Fruit fly (Drosophila melanogaster) whole organism, embryonic: ENCODE data around the gene CG9411.

ENCODE experiments used
- ATbp ChIP-seq: fragments of 200-800 bp; sonication (Bioruptor generic); optimal IDR thresholded peaks from 2 replicates; lab custom pipeline; 2017; ENCODE audit warnings: missing biosample characterization, mild to moderate bottlenecking, missing genetic modification characterization, missing genetic modification reagents
- Abd-B ChIP-seq: fragments of 200-800 bp; sonication (Bioruptor generic); optimal IDR thresholded peaks from 2 replicates; lab custom pipeline; 2018; ENCODE audit warnings: missing biosample characterization, mild to moderate bottlenecking, missing genetic modification characterization, moderate library complexity
- CG11723 ChIP-seq: fragments of 200-800 bp; sonication (Bioruptor generic); optimal IDR thresholded peaks from 2 replicates; lab custom pipeline; 2017; ENCODE audit warnings: missing biosample characterization, mild to moderate bottlenecking, missing genetic modification characterization
- CG12104 ChIP-seq: fragments of 200-800 bp; sonication (Bioruptor generic); optimal IDR thresholded peaks from 3 replicates; lab custom pipeline; 2016; ENCODE audit warnings: missing biosample characterization, missing genetic modification characterization
- CG13123 ChIP-seq: fragments of 200-800 bp; sonication (Bioruptor generic); optimal IDR thresholded peaks from 2 replicates; lab custom pipeline; 2016; ENCODE audit warnings: missing biosample characterization, missing genetic modification characterization
- CG13894 ChIP-seq: fragments of 200-800 bp; sonication (Bioruptor generic); optimal IDR thresholded peaks from 3 replicates; lab custom pipeline; 2018; ENCODE audit warnings: missing biosample characterization, mild to moderate bottlenecking, missing genetic modification characterization, moderate library complexity
- CG15011 ChIP-seq: fragments of 200-800 bp; sonication (Bioruptor generic); optimal IDR thresholded peaks from 3 replicates; lab custom pipeline; 2018; ENCODE audit warnings: missing biosample characterization, mild to moderate bottlenecking, missing genetic modification characterization
- CG15269 ChIP-seq: fragments of 200-800 bp; sonication (Bioruptor generic); optimal IDR thresholded peaks from 2 replicates; lab custom pipeline; 2018; ENCODE audit warnings: missing biosample characterization, mild to moderate bottlenecking, missing genetic modification characterization, moderate library complexity
- CG16863 ChIP-seq: fragments of 200-800 bp; sonication (Bioruptor generic); optimal IDR thresholded peaks from 3 replicates; lab custom pipeline; 2016; ENCODE audit warnings: missing biosample characterization, missing genetic modification characterization
- CG17186 ChIP-seq: fragments of 200-800 bp; sonication (Bioruptor generic); optimal IDR thresholded peaks from 3 replicates; lab custom pipeline; 2017; ENCODE audit warnings: missing biosample characterization, missing genetic modification reagents, missing genetic modification characterization
- CG18262 ChIP-seq: fragments of 200-800 bp; optimal IDR thresholded peaks from 3 replicates; lab custom pipeline; 2019; ENCODE audit warnings: missing biosample characterization, mild to moderate bottlenecking, missing genetic modification characterization, moderate library complexity
- CG1832 ChIP-seq: fragments of 200-800 bp; sonication (Bioruptor generic); optimal IDR thresholded peaks from 2 replicates; lab custom pipeline; 2017; ENCODE audit warnings: missing biosample characterization, mild to moderate bottlenecking, missing genetic modification characterization, inconsistent platforms
- CG18599 ChIP-seq: fragments of 200-800 bp; sonication (Bioruptor generic); optimal IDR thresholded peaks from 3 replicates; lab custom pipeline; 2017; ENCODE audit warnings: missing biosample characterization, missing genetic modification characterization, mild to moderate bottlenecking, moderate library complexity, missing genetic modification reagents
- CG2678 ChIP-seq: fragments of 200-800 bp; sonication (Bioruptor generic); optimal IDR thresholded peaks from 3 replicates; lab custom pipeline; 2019; ENCODE audit warnings: missing biosample characterization, mild to moderate bottlenecking, missing genetic modification characterization, moderate library complexity
- CG2712 ChIP-seq: fragments of 200-800 bp; optimal IDR thresholded peaks from 3 replicates; lab custom pipeline; 2019; ENCODE audit warnings: missing biosample characterization, mild to moderate bottlenecking, missing genetic modification characterization, moderate library complexity
- CG42726 ChIP-seq: fragments of 200-800 bp; sonication (Bioruptor generic); IDR thresholded peaks from 2 replicates; pipeline ENCODE4 v1.3.6; 2022; ENCODE audit warnings: missing biosample characterization, missing genetic modification characterization; ENCODE audit not compliant: partially characterized antibody
- CG7271 ChIP-seq: fragments of 200-800 bp; sonication (Bioruptor generic); optimal IDR thresholded peaks from 2 replicates; lab custom pipeline; 2018; ENCODE audit warnings: missing biosample characterization, mild to moderate bottlenecking, missing genetic modification characterization, moderate library complexity
- CG7786 ChIP-seq: fragments of 200-800 bp; sonication (Bioruptor generic); optimal IDR thresholded peaks from 2 replicates; lab custom pipeline; 2016; ENCODE audit warnings: missing biosample characterization, missing genetic modification characterization
- CG8388 ChIP-seq: fragments of 200-800 bp; sonication (Bioruptor generic); optimal IDR thresholded peaks from 2 replicates; lab custom pipeline; 2019; ENCODE audit warnings: missing biosample characterization, mild to moderate bottlenecking, missing genetic modification characterization, moderate library complexity
- CG9727 ChIP-seq: fragments of 200-800 bp; sonication (Bioruptor generic); optimal IDR thresholded peaks from 3 replicates; lab custom pipeline; 2017; ENCODE audit warnings: missing biosample characterization, mild to moderate bottlenecking, missing genetic modification characterization
- Chrac-16 ChIP-seq: fragments of 200-800 bp; sonication (Bioruptor generic); optimal IDR thresholded peaks from 3 replicates; lab custom pipeline; 2016; ENCODE audit warnings: missing biosample characterization, missing genetic modification characterization
- D ChIP-seq, 2 experiments: fragments of 200-800 bp in 1 of 2; fragments of >200 bp in 1 of 2; sonication (Bioruptor generic) in 1 of 2; optimal IDR thresholded peaks; 2 replicates in 1 of 2; 3 replicates in 1 of 2; lab custom pipeline; 2017; ENCODE audit warnings: mild to moderate bottlenecking in 1 of 2, missing biosample characterization in 1 of 2, missing genetic modification characterization in 1 of 2, missing genetic modification reagents in 1 of 2
- Deaf1 ChIP-seq: fragments of 200-800 bp; optimal IDR thresholded peaks from 3 replicates; lab custom pipeline; 2019; ENCODE audit warnings: missing biosample characterization, mild to moderate bottlenecking, missing genetic modification characterization, moderate library complexity
- Doc3 ChIP-seq: fragments of 200-800 bp; sonication (Bioruptor generic); IDR thresholded peaks from 3 replicates; pipeline ENCODE4 v1.3.6; 2022; ENCODE audit warnings: missing biosample characterization, missing genetic modification characterization; ENCODE audit not compliant: partially characterized antibody
- Dp ChIP-seq: fragments of 200-800 bp; sonication (Bioruptor generic); optimal IDR thresholded peaks from 2 replicates; lab custom pipeline; 2018; ENCODE audit warnings: missing biosample characterization, mild to moderate bottlenecking, missing genetic modification characterization, moderate library complexity
- Fer1 ChIP-seq: fragments of 200-800 bp; sonication (Bioruptor generic); optimal IDR thresholded peaks from 2 replicates; lab custom pipeline; 2017; ENCODE audit warnings: missing biosample characterization, mild to moderate bottlenecking, missing genetic modification characterization
- Hr78 ChIP-seq, 2 experiments: fragments of 200-800 bp in 1 of 2; fragments of >200 bp in 1 of 2; sonication (Bioruptor generic) in 1 of 2; optimal IDR thresholded peaks; 2 replicates each; lab custom pipeline; 2017 to 2019; ENCODE audit warnings: missing biosample characterization in 2 of 2, missing genetic modification characterization in 2 of 2, mild to moderate bottlenecking in 1 of 2, moderate library complexity in 1 of 2
- Med ChIP-seq: fragments of 200-800 bp; sonication (Bioruptor generic); peaks from one replicate; lab custom pipeline; 2016; ENCODE audit warnings: missing biosample characterization, missing genetic modification characterization, mild to moderate bottlenecking, inconsistent platforms, moderate library complexity
- NK7.1 ChIP-seq: fragments of 200-800 bp; sonication (Bioruptor generic); optimal IDR thresholded peaks from 3 replicates; lab custom pipeline; 2016; ENCODE audit warnings: missing biosample characterization, missing genetic modification characterization
- Optix ChIP-seq: fragments of 200-800 bp; sonication (Bioruptor generic); IDR thresholded peaks from 3 replicates; pipeline ENCODE4 v1.3.6; 2022; ENCODE audit warnings: missing biosample characterization, missing genetic modification characterization
- Trl ChIP-seq, 3 experiments: fragments of >200 bp in 2 of 3; fragments of 200-800 bp in 1 of 3; sonication (Bioruptor generic) in 1 of 3; optimal IDR thresholded peaks; 2 replicates in 1 of 3; 3 replicates in 2 of 3; lab custom pipeline; 2016 to 2017; ENCODE audit warnings: missing biosample characterization in 1 of 3, missing genetic modification characterization in 1 of 3
- Vsx1 ChIP-seq: fragments of 200-800 bp; sonication (Bioruptor generic); optimal IDR thresholded peaks from 2 replicates; lab custom pipeline; 2017; ENCODE audit warnings: missing biosample characterization, mild to moderate bottlenecking, missing genetic modification characterization, missing genetic modification reagents
- bcd ChIP-seq: fragments of 200-800 bp; sonication (Bioruptor generic); optimal IDR thresholded peaks from 2 replicates; lab custom pipeline; 2017; ENCODE audit warnings: missing biosample characterization, mild to moderate bottlenecking, missing genetic modification characterization
- cad ChIP-seq: fragments of >200 bp; optimal IDR thresholded peaks from 2 replicates; lab custom pipeline; 2017; ENCODE audit warnings: missing biosample characterization, missing genetic modification characterization
- cwo ChIP-seq: fragments of 200-800 bp; sonication (Bioruptor generic); optimal IDR thresholded peaks from 3 replicates; lab custom pipeline; 2017; ENCODE audit warnings: missing biosample characterization, missing genetic modification characterization, mild to moderate bottlenecking, moderate library complexity, missing genetic modification reagents
- gsb-n ChIP-seq: fragments of 200-800 bp; sonication (Bioruptor generic); optimal IDR thresholded peaks from 3 replicates; lab custom pipeline; 2018; ENCODE audit warnings: missing biosample characterization, mild to moderate bottlenecking, missing genetic modification characterization
- hth ChIP-seq: fragments of >200 bp; optimal IDR thresholded peaks from 2 replicates; lab custom pipeline; 2017; ENCODE audit warnings: inconsistent platforms
- lab ChIP-seq: fragments of 200-800 bp; sonication (Bioruptor generic); optimal IDR thresholded peaks from 3 replicates; lab custom pipeline; 2017; ENCODE audit warnings: missing biosample characterization, missing genetic modification characterization, mild to moderate bottlenecking, moderate library complexity, missing genetic modification reagents
- pan ChIP-seq, 4 experiments: fragments of >200 bp in 3 of 4; fragments of 200-800 bp in 1 of 4; sonication (Bioruptor generic) in 1 of 4; optimal IDR thresholded peaks in 3 of 4; IDR thresholded peaks in 1 of 4; 2 replicates each; pipeline versions ENCODE4 v1.3.6 to Lab custom; 2017 to 2022; ENCODE audit warnings: missing biosample characterization in 2 of 4, missing genetic modification characterization in 2 of 4, mixed read lengths in 1 of 4
- pnt ChIP-seq: fragments of 200-800 bp; sonication (Bioruptor generic); optimal IDR thresholded peaks from 3 replicates; lab custom pipeline; 2016; ENCODE audit warnings: missing biosample characterization, missing genetic modification characterization
- scrt ChIP-seq: fragments of 200-800 bp; sonication (Bioruptor generic); optimal IDR thresholded peaks from 2 replicates; lab custom pipeline; 2018; ENCODE audit warnings: missing biosample characterization, mild to moderate bottlenecking, missing genetic modification characterization, moderate library complexity
- tin ChIP-seq: fragments of 200-800 bp; sonication (Bioruptor generic); optimal IDR thresholded peaks from 3 replicates; lab custom pipeline; 2016; ENCODE audit warnings: missing biosample characterization, missing genetic modification characterization
- tio ChIP-seq: fragments of 200-800 bp; sonication (Bioruptor generic); optimal IDR thresholded peaks from 2 replicates; lab custom pipeline; 2017; ENCODE audit warnings: missing biosample characterization, missing genetic modification characterization, inconsistent platforms

The CG9411 gene

dm6 chrX:14483521-14484031 is 3.7 kb upstream of the CG9411 start (continued):
- TF ChIP-seq CG12104, result peak; percentile 53
- TF ChIP-seq CG13123 (GFP tag; lab: Kevin White, UChicago), result no peak
- TF ChIP-seq CG13894 (tag; lab: Kevin White, UChicago), result no peak
- TF ChIP-seq Doc3, result no peak
- TF ChIP-seq pnt, result peak; percentile 32
- no peak for TF ChIP-seq Optix
- peak; percentile 40 for TF ChIP-seq lab (GFP tag; lab: Kevin White, UChicago)
- TF ChIP-seq Trl (optimal IDR thresholded peaks at IDR 0.05; lab: Kevin White, UChicago), result no peak
- TF ChIP-seq Trl (GFP tag; optimal IDR thresholded peaks at IDR 0.05; lab: Kevin White, UChicago), result peak; percentile 26
- TF ChIP-seq tin, result peak; percentile 56
- no peak for TF ChIP-seq NK7.1 (GFP tag; lab: Kevin White, UChicago)
- peak; percentile 63 for TF ChIP-seq ATbp (GFP tag; lab: Kevin White, UChicago)
- TF ChIP-seq CG7271, result no peak
- peak; percentile 56 for TF ChIP-seq CG11723 (GFP tag; lab: Kevin White, UChicago)
- peak; percentile 31 for TF ChIP-seq Chrac-16
- TF ChIP-seq CG42726 (GFP tag; lab: Robert Waterston, UW), result no peak
- peak in 1 of 2 experiments; percentile 22 for TF ChIP-seq Hr78 (GFP tag; optimal IDR thresholded peaks at IDR 0.05; lab: Kevin White, UChicago)
- peak; percentile 19 for TF ChIP-seq CG7786
- peak; percentile 56 for TF ChIP-seq CG18599 (GFP tag; lab: Kevin White, UChicago)
- no peak for TF ChIP-seq cad (GFP tag; lab: Kevin White, UChicago)
- peak; percentile 64 for TF ChIP-seq bcd (GFP tag; lab: Kevin White, UChicago)
- TF ChIP-seq CG9727 (GFP tag; lab: Kevin White, UChicago), result peak; percentile 66
- TF ChIP-seq Vsx1 (GFP tag; lab: Kevin White, UChicago), result no peak
- TF ChIP-seq Med, result peak; percentile 66
- peak; percentile 40 for TF ChIP-seq CG16863
- TF ChIP-seq CG15011 (GFP tag; lab: Kevin White, UChicago), result peak; percentile 3
- TF ChIP-seq gsb-n, result peak; percentile 48
- peak; percentile 69 for TF ChIP-seq CG8388 (GFP tag; lab: Kevin White, UChicago)
- TF ChIP-seq Abd-B, result no peak
- peak; percentile 73 for TF ChIP-seq CG18262
- TF ChIP-seq D (optimal IDR thresholded peaks at IDR 0.05; lab: Kevin White, UChicago), result no peak
- peak; percentile 74 for TF ChIP-seq D (GFP tag; optimal IDR thresholded peaks at IDR 0.05; lab: Kevin White, UChicago)
- no peak for TF ChIP-seq Dp (GFP tag; lab: Kevin White, UChicago)
- TF ChIP-seq scrt (GFP tag; lab: Kevin White, UChicago), result peak; percentile 1
- TF ChIP-seq CG15269, result peak; percentile 56
- TF ChIP-seq CG2712 (tag; lab: Kevin White, UChicago), result peak; percentile 67
- peak; percentile 36 for TF ChIP-seq Fer1 (GFP tag; lab: Kevin White, UChicago)
- no peak for TF ChIP-seq pan (optimal IDR thresholded peaks at IDR 0.05; lab: Kevin White, UChicago)
- TF ChIP-seq pan (GFP tag; optimal IDR thresholded peaks at IDR 0.05 in 1 of 2, IDR thresholded peaks at IDR 0.05 in 1 of 2), result peak in 1 of 2 experiments; percentile 16
- peak; percentile 73 for TF ChIP-seq tio (GFP tag; lab: Kevin White, UChicago)
- TF ChIP-seq CG2678, result peak; percentile 82
- no peak for TF ChIP-seq CG1832 (GFP tag; lab: Kevin White, UChicago)
- TF ChIP-seq cwo (GFP tag; lab: Kevin White, UChicago), result peak; percentile 27
- peak; percentile 9 for TF ChIP-seq Deaf1 (tag; lab: Kevin White, UChicago)
- no peak for TF ChIP-seq hth (lab: Kevin White, UChicago)
- TF ChIP-seq CG17186 (GFP tag; lab: Kevin White, UChicago), result peak; percentile 14
